Worm (Caenorhabditis elegans) whole organism, L4 larva: ENCODE measurements around the gene snt-2.

Experiments
- F26F4.8 ChIP-seq: fragments of 200-800 bp; sonication (Bioruptor generic); conservative IDR thresholded peaks from 2 replicates; pipeline ENCODE4 v1.3.6; 2022; ENCODE audit warnings: missing genetic modification characterization, missing compliant biosample characterization
- F44E2.7 ChIP-seq: fragments of 200-800 bp; sonication (Bioruptor generic); IDR thresholded peaks from 2 replicates; pipeline ENCODE4 v2.1.2; 2022; ENCODE audit warnings: missing genetic modification characterization, missing compliant biosample characterization
- F49E8.2 ChIP-seq: sonication (generic microtip); optimal IDR thresholded peaks from 2 replicates; lab custom pipeline; 2016; ENCODE audit warnings: missing compliant biosample characterization, mild to moderate bottlenecking, missing genetic modification characterization, borderline replicate concordance
- R02D3.7 ChIP-seq: fragments of 150-350 bp; sonication (generic microtip); optimal IDR thresholded peaks from 3 replicates; lab custom pipeline; 2014; ENCODE audit warnings: missing biosample characterization, missing genetic modification characterization
- T26A8.4 ChIP-seq: fragments of 200-800 bp; sonication (Bioruptor generic); IDR thresholded peaks from 2 replicates; pipeline ENCODE4 v1.3.6; 2022; ENCODE audit warnings: missing genetic modification characterization, missing compliant biosample characterization
- Y105C5A.15 ChIP-seq: fragments of 200-800 bp; sonication (Bioruptor generic); IDR thresholded peaks from 2 replicates; pipeline ENCODE4 v1.3.6; 2022; ENCODE audit warnings: missing genetic modification characterization, missing compliant biosample characterization
- Y75B8A.6 ChIP-seq: fragments of 200-800 bp; sonication (Bioruptor generic); IDR thresholded peaks from 2 replicates; pipeline ENCODE4 v1.3.6; 2022; ENCODE audit warnings: missing genetic modification reagents, missing genetic modification characterization, missing compliant biosample characterization
- ZK337.2 ChIP-seq: fragments of 200-800 bp; sonication (Bioruptor generic); IDR thresholded peaks from 2 replicates; pipeline ENCODE4 v1.3.6; 2022; ENCODE audit warnings: missing genetic modification reagents, missing genetic modification characterization, missing compliant biosample characterization
- aha-1 ChIP-seq: fragments of 150-350 bp; peaks from one replicate; lab custom pipeline; 2014; ENCODE audit warnings: missing biosample characterization, missing genetic modification characterization
- ama-1 ChIP-seq: fragments of 150-350 bp; optimal IDR thresholded peaks from 2 replicates; lab custom pipeline; 2014; ENCODE audit warnings: inconsistent platforms, mixed read lengths
- ceh-20 ChIP-seq: fragments of 200-800 bp; sonication (Bioruptor generic); IDR thresholded peaks from 2 replicates; pipeline ENCODE4 v1.3.6; 2022; ENCODE audit warnings: missing genetic modification reagents, missing genetic modification characterization, missing compliant biosample characterization
- ceh-44 ChIP-seq: fragments of 200-800 bp; sonication (Bioruptor generic); IDR thresholded peaks from 2 replicates; pipeline ENCODE4 v1.3.6; 2022; ENCODE audit warnings: missing genetic modification reagents, missing genetic modification characterization, missing compliant biosample characterization
- cey-2 ChIP-seq: sonication (generic microtip); optimal IDR thresholded peaks from 3 replicates; lab custom pipeline; 2017; ENCODE audit warnings: missing genetic modification characterization, mild to moderate bottlenecking, missing compliant biosample characterization, antibody characterized with exemption, borderline replicate concordance; ENCODE audit not compliant: insufficient read depth
- daf-12 ChIP-seq: fragments of 150-350 bp; optimal IDR thresholded peaks from 2 replicates; lab custom pipeline; 2014; ENCODE audit warnings: missing biosample characterization, missing genetic modification reagents, missing genetic modification characterization
- daf-8 ChIP-seq: fragments of 200-800 bp; sonication (Bioruptor generic); IDR thresholded peaks from 2 replicates; pipeline ENCODE4 v1.3.6; 2022; ENCODE audit warnings: missing genetic modification characterization, missing compliant biosample characterization
- dmd-6 ChIP-seq: fragments of 200-800 bp; sonication (Bioruptor generic); IDR thresholded peaks from 2 replicates; pipeline ENCODE4 v1.3.6; 2022; ENCODE audit warnings: missing genetic modification reagents, missing genetic modification characterization, missing compliant biosample characterization
- dmd-9 ChIP-seq: fragments of 200-800 bp; sonication (Bioruptor generic); IDR thresholded peaks from 2 replicates; pipeline ENCODE4 v1.3.6; 2022; ENCODE audit warnings: missing genetic modification reagents, missing genetic modification characterization, missing compliant biosample characterization
- duxl-1 ChIP-seq: sonication (generic microtip); optimal IDR thresholded peaks from 2 replicates; lab custom pipeline; 2016; ENCODE audit warnings: mild to moderate bottlenecking, missing genetic modification characterization, moderate library complexity, missing compliant biosample characterization; ENCODE audit not compliant: poor library complexity
- dve-1 ChIP-seq: sonication (generic microtip); optimal IDR thresholded peaks from 2 replicates; lab custom pipeline; 2017; ENCODE audit warnings: antibody characterized with exemption, mild to moderate bottlenecking, missing genetic modification characterization, missing compliant biosample characterization; ENCODE audit not compliant: insufficient read depth
- gei-8 ChIP-seq: fragments of 200-800 bp; sonication (Bioruptor generic); optimal IDR thresholded peaks from 2 replicates; lab custom pipeline; 2018; ENCODE audit warnings: mild to moderate bottlenecking, missing genetic modification characterization, missing compliant biosample characterization
- hif-1 ChIP-seq, 2 experiments: sonication (generic microtip); optimal IDR thresholded peaks; 2 replicates each; lab custom pipeline; 2016 to 2017; ENCODE audit warnings: missing compliant biosample characterization in 2 of 2, missing genetic modification characterization in 2 of 2, missing genetic modification reagents in 2 of 2, missing genotype in 2 of 2, mild to moderate bottlenecking in 1 of 2
- hlh-11 ChIP-seq: fragments of 200-800 bp; sonication (Bioruptor generic); optimal IDR thresholded peaks from 2 replicates; lab custom pipeline; 2018; ENCODE audit warnings: mild to moderate bottlenecking, missing genetic modification characterization, missing compliant biosample characterization
- hlh-30 ChIP-seq: sonication (generic microtip); optimal IDR thresholded peaks from 2 replicates; lab custom pipeline; 2017; ENCODE audit warnings: antibody characterized with exemption, mild to moderate bottlenecking, missing genetic modification characterization, missing compliant biosample characterization; ENCODE audit not compliant: insufficient read depth
- lin-1 ChIP-seq: fragments of 200-800 bp; sonication (Bioruptor generic); IDR thresholded peaks from 2 replicates; pipeline ENCODE4 v1.3.6; 2022; ENCODE audit warnings: missing genetic modification reagents, missing genetic modification characterization, missing compliant biosample characterization
- lin-38 ChIP-seq: fragments of 200-800 bp; sonication (Bioruptor generic); IDR thresholded peaks from 2 replicates; pipeline ENCODE4 v1.3.6; 2022; ENCODE audit warnings: missing genetic modification reagents, missing genetic modification characterization, missing compliant biosample characterization
- madf-9 ChIP-seq: fragments of 200-800 bp; sonication (Bioruptor generic); conservative IDR thresholded peaks from 2 replicates; pipeline ENCODE4 v1.3.6; 2022; ENCODE audit warnings: missing genetic modification reagents, missing genetic modification characterization, missing compliant biosample characterization
- mdt-29 ChIP-seq: fragments of 200-800 bp; sonication (Bioruptor generic); IDR thresholded peaks from 2 replicates; pipeline ENCODE4 v1.3.6; 2022; ENCODE audit warnings: missing genetic modification reagents, missing genetic modification characterization, missing compliant biosample characterization
- mes-2 ChIP-seq: sonication (generic microtip); optimal IDR thresholded peaks from 2 replicates; lab custom pipeline; 2016; ENCODE audit warnings: missing genotype, mild to moderate bottlenecking, missing genetic modification characterization, missing compliant biosample characterization; ENCODE audit not compliant: poor library complexity, severe bottlenecking
- mxl-3 ChIP-seq: fragments of 200-800 bp; sonication (Bioruptor generic); optimal IDR thresholded peaks from 2 replicates; lab custom pipeline; 2018; ENCODE audit warnings: mild to moderate bottlenecking, missing genetic modification characterization, missing compliant biosample characterization
- nhr-102 ChIP-seq: sonication (generic microtip); optimal IDR thresholded peaks from 2 replicates; lab custom pipeline; 2016; ENCODE audit warnings: mild to moderate bottlenecking, missing genetic modification characterization, moderate library complexity, missing compliant biosample characterization
- nhr-237 ChIP-seq: sonication (generic microtip); optimal IDR thresholded peaks from 2 replicates; lab custom pipeline; 2017; ENCODE audit warnings: missing biosample characterization, missing genetic modification characterization
- nhr-28 ChIP-seq: fragments of 150-350 bp; optimal IDR thresholded peaks from 2 replicates; lab custom pipeline; 2014; ENCODE audit warnings: missing biosample characterization, missing genetic modification characterization
- nhr-42 ChIP-seq: fragments of 200-800 bp; sonication (Bioruptor generic); IDR thresholded peaks from 2 replicates; pipeline ENCODE4 v1.3.6; 2022; ENCODE audit warnings: missing genetic modification characterization, missing compliant biosample characterization
- nhr-76 ChIP-seq: fragments of 150-350 bp; optimal IDR thresholded peaks from 2 replicates; lab custom pipeline; 2014; ENCODE audit warnings: missing biosample characterization, missing genetic modification characterization
- nhr-77 ChIP-seq: fragments of 150-350 bp; optimal IDR thresholded peaks from 2 replicates; lab custom pipeline; 2014; ENCODE audit warnings: missing biosample characterization, missing genetic modification characterization
- rbr-2 ChIP-seq: sonication (generic microtip); optimal IDR thresholded peaks from 2 replicates; lab custom pipeline; 2016; ENCODE audit warnings: missing genotype, missing genetic modification characterization, missing compliant biosample characterization
- sdz-12 ChIP-seq: fragments of 200-800 bp; sonication (Bioruptor generic); optimal IDR thresholded peaks from 2 replicates; lab custom pipeline; 2018; ENCODE audit warnings: mild to moderate bottlenecking, missing genetic modification characterization, missing compliant biosample characterization
- snpc-1.2 ChIP-seq: fragments of 200-800 bp; sonication (Bioruptor generic); IDR thresholded peaks from 2 replicates; pipeline ENCODE4 v1.3.6; 2022; ENCODE audit warnings: missing genetic modification reagents, missing genetic modification characterization, missing compliant biosample characterization
- snpc-4 ChIP-seq: fragments of 150-350 bp; optimal IDR thresholded peaks from 2 replicates; lab custom pipeline; 2014; ENCODE audit warnings: missing biosample characterization, missing genetic modification characterization
- vab-7 ChIP-seq: fragments of 200-800 bp; sonication (Bioruptor generic); IDR thresholded peaks from 2 replicates; pipeline ENCODE4 v1.3.6; 2022; ENCODE audit warnings: missing genetic modification reagents, missing genetic modification characterization, missing compliant biosample characterization
- zag-1 ChIP-seq: fragments of 150-350 bp; optimal IDR thresholded peaks from 2 replicates; lab custom pipeline; 2014; ENCODE audit warnings: missing biosample characterization, missing genetic modification characterization
- zip-11 ChIP-seq: fragments of 200-800 bp; sonication (Bioruptor generic); IDR thresholded peaks from 2 replicates; pipeline ENCODE4 v1.3.6; 2022; ENCODE audit warnings: missing genetic modification characterization, missing compliant biosample characterization
- ztf-11 ChIP-seq: fragments of 150-350 bp; optimal IDR thresholded peaks from 2 replicates; lab custom pipeline; 2014; ENCODE audit warnings: missing biosample characterization, missing genetic modification characterization
- ztf-7 ChIP-seq: fragments of 150-350 bp; optimal IDR thresholded peaks from 2 replicates; lab custom pipeline; 2014; ENCODE audit warnings: missing biosample characterization, missing genetic modification characterization

The snt-2 gene

ce11 chrIII:833711-834442 lies 40.3 kb upstream of the snt-2 start (continued):
- TF ChIP-seq Y105C5A.15 (GFP tag; lab: Robert Waterston, UW) (0 out of 2 replicates have a peak, but pooled peaks have one; percentile 27), dve-1 (tag; lab: Kevin White, UChicago) (peak; percentile 98), zag-1 (tag; lab: Kevin White, UChicago) (peak; percentile 10), mdt-29 (GFP tag; lab: Robert Waterston, UW) (0 out of 2 replicates have a peak, but pooled peaks have one; percentile 50), F44E2.7 (GFP tag; lab: Robert Waterston, UW) (no peak), daf-8 (GFP tag; lab: Robert Waterston, UW) (no peak), ZK337.2 (GFP tag; lab: Robert Waterston, UW) (no peak), lin-1 (GFP tag; lab: Robert Waterston, UW) (peak; percentile 78; the same call in 1 of the 2 replicates), gei-8 (peak; percentile 72), ztf-11 (tag; lab: Kevin White, UChicago) (no peak), nhr-42 (GFP tag; lab: Robert Waterston, UW) (peak; percentile 82), T26A8.4 (peak; percentile 81), dmd-6 (GFP tag; lab: Robert Waterston, UW) (peak; percentile 97), ceh-20 (peak; percentile 88), aha-1 (peak; percentile 99), nhr-77 (tag; lab: Kevin White, UChicago) (peak; percentile 98), nhr-237 (tag; lab: Kevin White, UChicago) (no peak), sdz-12 (GFP tag; lab: Kevin White, UChicago) (no peak), vab-7 (GFP tag; lab: Robert Waterston, UW) (peak; percentile 50; the same call in 1 of the 2 replicates), mes-2 (tag; lab: Kevin White, UChicago) (peak; percentile 69), lin-38 (GFP tag; lab: Robert Waterston, UW) (peak; percentile 70), snpc-1.2 (GFP tag; lab: Robert Waterston, UW) (no peak), ama-1 (peak; percentile 97), ztf-7 (tag; lab: Kevin White, UChicago) (peak; percentile 98), mxl-3 (GFP tag; lab: Kevin White, UChicago) (peak; percentile 99), hlh-11 (peak; percentile 98), hlh-30 (tag; lab: Kevin White, UChicago) (peak; percentile 98), hif-1 (tag; optimal IDR thresholded peaks at IDR 0.05; lab: Kevin White, UChicago) (peak; percentile 52 to 88), duxl-1 (peak; percentile 13), dmd-9 (GFP tag; lab: Robert Waterston, UW) (peak; percentile 72; the same call in 1 of the 2 replicates), F49E8.2 (tag; lab: Kevin White, UChicago) (no peak), cey-2 (peak; percentile 82), daf-12 (tag; lab: Kevin White, UChicago) (no peak), nhr-102 (tag; lab: Kevin White, UChicago) (peak; percentile 76), nhr-28 (tag; lab: Kevin White, UChicago) (peak; percentile 98), Y75B8A.6 (no peak), snpc-4 (tag; lab: Kevin White, UChicago) (no peak), R02D3.7 (tag; lab: Kevin White, UChicago) (no peak), nhr-76 (peak; percentile 37), rbr-2 (tag; lab: Kevin White, UChicago) (peak; percentile 85), ceh-44 (GFP tag; lab: Robert Waterston, UW) (no peak), madf-9 (peak; percentile 57; the same call in 1 of the 2 replicates), F26F4.8 (GFP tag; lab: Robert Waterston, UW) (no peak), zip-11 (GFP tag; lab: Robert Waterston, UW) (no peak)
- TF ChIP-seq, all 104 proteins: peak for 64
